Worm (Caenorhabditis elegans): Measurements from ENCODE around the gene F23B12.4.

- TF ChIP-seq nhr-11 (tag; optimal IDR thresholded peaks at IDR 0.05) = no peak
- no peak for TF ChIP-seq nhr-77 (tag; optimal IDR thresholded peaks at IDR 0.05)
- TF ChIP-seq aha-1 (tag; optimal IDR thresholded peaks at IDR 0.05) = no peak
- no peak for TF ChIP-seq nhr-12 (tag; optimal IDR thresholded peaks at IDR 0.05)
- TF ChIP-seq lin-15B (tag; optimal IDR thresholded peaks at IDR 0.05) = no peak
- TF ChIP-seq lsy-2 (tag; optimal IDR thresholded peaks at IDR 0.05) = no peak
- TF ChIP-seq alr-1 (tag; optimal IDR thresholded peaks at IDR 0.05; ENCODE audit: borderline replicate concordance) = no peak
- TF ChIP-seq nhr-237 (tag; optimal IDR thresholded peaks at IDR 0.05) = no peak
- no peak for TF ChIP-seq sox-4 (tag; optimal IDR thresholded peaks at IDR 0.05)
- TF ChIP-seq efl-1 (optimal IDR thresholded peaks at IDR 0.05) = no peak
- TF ChIP-seq efl-1 (GFP tag; optimal IDR thresholded peaks at IDR 0.05 in 1 of 2) = no peak
- no peak for TF ChIP-seq jun-1 (tag; optimal IDR thresholded peaks at IDR 0.05)
Measured at ce11 chrV:14393504-14393903, 47.4 kb upstream of the F23B12.4 start, which contains the start of gene C15H11.1.
